Fruit fly (Drosophila melanogaster) whole organism, embryonic: ENCODE measurements around the gene CG13917.

Source experiments
- C15 ChIP-seq: fragments of 200-800 bp; sonication (Bioruptor generic); IDR thresholded peaks from 3 replicates; pipeline ENCODE4 v1.3.6; 2022; ENCODE audit warnings: missing biosample characterization, missing genetic modification characterization
- CG10209 ChIP-seq: fragments of 200-800 bp; sonication (Bioruptor generic); optimal IDR thresholded peaks from 3 replicates; lab custom pipeline; 2017; ENCODE audit warnings: missing biosample characterization, mild to moderate bottlenecking, missing genetic modification characterization, missing genetic modification reagents
- CG1024 ChIP-seq: fragments of 200-800 bp; sonication (Bioruptor generic); IDR thresholded peaks from 2 replicates; pipeline ENCODE4 v1.3.6; 2022; ENCODE audit warnings: missing biosample characterization, missing genetic modification characterization
- CG10321 ChIP-seq: fragments of 200-800 bp; sonication (Bioruptor generic); IDR thresholded peaks from 2 replicates; pipeline ENCODE4 v1.3.6; 2022; ENCODE audit warnings: missing biosample characterization, missing genetic modification characterization
- CG10431 ChIP-seq: fragments of 200-800 bp; sonication (Bioruptor generic); optimal IDR thresholded peaks from 3 replicates; lab custom pipeline; 2018; ENCODE audit warnings: missing biosample characterization, mild to moderate bottlenecking, missing genetic modification characterization
- CG10654 ChIP-seq: fragments of 200-800 bp; sonication (Bioruptor generic); optimal IDR thresholded peaks from 2 replicates; lab custom pipeline; 2016; ENCODE audit warnings: missing biosample characterization, missing genetic modification characterization
- CG11504 ChIP-seq: fragments of 200-800 bp; sonication (Bioruptor generic); optimal IDR thresholded peaks from 3 replicates; lab custom pipeline; 2019; ENCODE audit warnings: missing biosample characterization, mild to moderate bottlenecking, missing genetic modification characterization, moderate library complexity
- CG12391 ChIP-seq: fragments of 200-800 bp; sonication (Bioruptor generic); optimal IDR thresholded peaks from 3 replicates; lab custom pipeline; 2018; ENCODE audit warnings: missing biosample characterization, mild to moderate bottlenecking, missing genetic modification characterization, moderate library complexity
- CG12659 ChIP-seq: fragments of 200-800 bp; sonication (Bioruptor generic); optimal IDR thresholded peaks from 3 replicates; lab custom pipeline; 2017; ENCODE audit warnings: mild to moderate bottlenecking, missing biosample characterization, missing genetic modification reagents, missing genetic modification characterization
- CG13123 ChIP-seq: fragments of 200-800 bp; sonication (Bioruptor generic); optimal IDR thresholded peaks from 2 replicates; lab custom pipeline; 2016; ENCODE audit warnings: missing biosample characterization, missing genetic modification characterization
- CG13424 ChIP-seq: fragments of 200-800 bp; sonication (Bioruptor generic); optimal IDR thresholded peaks from 2 replicates; lab custom pipeline; 2019; ENCODE audit warnings: missing biosample characterization, mild to moderate bottlenecking, missing genetic modification characterization, moderate library complexity
- CG17328 ChIP-seq: fragments of 200-800 bp; sonication (Bioruptor generic); IDR thresholded peaks from 2 replicates; pipeline ENCODE4 v1.3.6; 2022; ENCODE audit warnings: missing biosample characterization, missing genetic modification characterization
- CG2120 ChIP-seq: fragments of 200-800 bp; sonication (Bioruptor generic); optimal IDR thresholded peaks from 3 replicates; lab custom pipeline; 2016; ENCODE audit warnings: missing biosample characterization, missing genetic modification characterization
- CG2889 ChIP-seq: fragments of 200-800 bp; sonication (Bioruptor generic); IDR thresholded peaks from 3 replicates; pipeline ENCODE4 v1.3.6; 2022; ENCODE audit warnings: missing biosample characterization, missing genetic modification characterization
- CG31365 ChIP-seq: fragments of 200-800 bp; sonication (Bioruptor generic); optimal IDR thresholded peaks from 2 replicates; lab custom pipeline; 2018; ENCODE audit warnings: missing biosample characterization, mild to moderate bottlenecking, missing genetic modification characterization
- CG3281 ChIP-seq: fragments of 200-800 bp; sonication (Bioruptor generic); optimal IDR thresholded peaks from 3 replicates; lab custom pipeline; 2017; ENCODE audit warnings: missing biosample characterization, mild to moderate bottlenecking, missing genetic modification characterization
- CG33557 ChIP-seq: fragments of 200-800 bp; sonication (Bioruptor generic); optimal IDR thresholded peaks from 2 replicates; lab custom pipeline; 2019; ENCODE audit warnings: missing biosample characterization, mild to moderate bottlenecking, missing genetic modification characterization, moderate library complexity
- CG4328 ChIP-seq: fragments of 200-800 bp; sonication (Bioruptor generic); optimal IDR thresholded peaks from 3 replicates; lab custom pipeline; 2017; ENCODE audit warnings: missing biosample characterization, missing genetic modification reagents, missing genetic modification characterization
- CG6254 ChIP-seq: fragments of 200-800 bp; sonication (Bioruptor generic); optimal IDR thresholded peaks from 3 replicates; lab custom pipeline; 2017; ENCODE audit warnings: mild to moderate bottlenecking, missing biosample characterization, missing genetic modification reagents, missing genetic modification characterization
- CG6272 ChIP-seq: fragments of 200-800 bp; sonication (Bioruptor generic); IDR thresholded peaks from 2 replicates; pipeline ENCODE4 v1.3.6; 2022; ENCODE audit warnings: missing biosample characterization, missing genetic modification characterization
- CG6689 ChIP-seq: fragments of 200-800 bp; sonication (Bioruptor generic); IDR thresholded peaks from 2 replicates; pipeline ENCODE4 v1.3.6; 2022; ENCODE audit warnings: missing biosample characterization, missing genetic modification characterization
- CG8290 ChIP-seq, 3 experiments: fragments of 200-800 bp; sonication (Bioruptor generic); optimal IDR thresholded peaks; 2 replicates each; lab custom pipeline; 2016 to 2019; ENCODE audit warnings: missing biosample characterization in 3 of 3, missing genetic modification characterization in 3 of 3, mild to moderate bottlenecking in 2 of 3, moderate library complexity in 1 of 3
- CG8359 ChIP-seq: fragments of 200-800 bp; sonication (Bioruptor generic); optimal IDR thresholded peaks from 2 replicates; lab custom pipeline; 2017; ENCODE audit warnings: missing biosample characterization, mild to moderate bottlenecking, missing genetic modification characterization, borderline replicate concordance
- CG8924 ChIP-seq: fragments of 200-800 bp; optimal IDR thresholded peaks from 3 replicates; lab custom pipeline; 2019; ENCODE audit warnings: missing biosample characterization, mild to moderate bottlenecking, missing genetic modification characterization, moderate library complexity
- CTCF ChIP-seq: fragments of 200-800 bp; sonication (Bioruptor generic); optimal IDR thresholded peaks from 2 replicates; lab custom pipeline; 2017; ENCODE audit warnings: missing biosample characterization, mild to moderate bottlenecking, missing genetic modification characterization, moderate library complexity
- Deaf1 ChIP-seq: fragments of 200-800 bp; optimal IDR thresholded peaks from 3 replicates; lab custom pipeline; 2019; ENCODE audit warnings: missing biosample characterization, mild to moderate bottlenecking, missing genetic modification characterization, moderate library complexity
- E2f2 ChIP-seq: fragments of 200-800 bp; sonication (Bioruptor generic); IDR thresholded peaks from 2 replicates; pipeline ENCODE4 v1.3.6; 2022; ENCODE audit warnings: missing biosample characterization, missing genetic modification characterization
- Elba2 ChIP-seq: fragments of 200-800 bp; sonication (Bioruptor generic); optimal IDR thresholded peaks from 3 replicates; lab custom pipeline; 2016; ENCODE audit warnings: missing biosample characterization, missing genetic modification characterization
- Ets65A ChIP-seq: fragments of 200-800 bp; sonication (Bioruptor generic); peaks from one replicate; lab custom pipeline; 2016; ENCODE audit warnings: missing biosample characterization, missing genetic modification characterization
- MTF-1 ChIP-seq: fragments of 200-800 bp; sonication (Bioruptor generic); optimal IDR thresholded peaks from 2 replicates; lab custom pipeline; 2018; ENCODE audit warnings: missing biosample characterization, mild to moderate bottlenecking, missing genetic modification characterization, borderline replicate concordance
- Mrtf ChIP-seq: fragments of 200-800 bp; sonication (Bioruptor generic); IDR thresholded peaks from 3 replicates; pipeline ENCODE4 v1.3.6; 2022; ENCODE audit warnings: missing biosample characterization, missing genetic modification characterization
- NK7.1 ChIP-seq: fragments of 200-800 bp; sonication (Bioruptor generic); optimal IDR thresholded peaks from 3 replicates; lab custom pipeline; 2016; ENCODE audit warnings: missing biosample characterization, missing genetic modification characterization
- Side ChIP-seq: fragments of 200-800 bp; sonication (Bioruptor generic); optimal IDR thresholded peaks from 2 replicates; lab custom pipeline; 2016; ENCODE audit warnings: missing biosample characterization, missing genetic modification characterization
- Sin3A ChIP-seq: fragments of >200 bp; optimal IDR thresholded peaks from 2 replicates; lab custom pipeline; 2018
- Usf ChIP-seq: fragments of 200-800 bp; sonication (Bioruptor generic); optimal IDR thresholded peaks from 2 replicates; lab custom pipeline; 2017; ENCODE audit warnings: missing genotype, missing biosample characterization, missing genetic modification characterization
- ato ChIP-seq: fragments of 200-800 bp; sonication (Bioruptor generic); IDR thresholded peaks from 2 replicates; pipeline ENCODE4 v1.3.6; 2022; ENCODE audit warnings: missing biosample characterization, missing genetic modification characterization; ENCODE audit not compliant: partially characterized antibody
- corto ChIP-seq: fragments of 200-800 bp; sonication (Bioruptor generic); optimal IDR thresholded peaks from 2 replicates; lab custom pipeline; 2016; ENCODE audit warnings: missing biosample characterization, mild to moderate bottlenecking, missing genetic modification characterization, moderate library complexity
- gsb ChIP-seq: fragments of 200-800 bp; sonication (Bioruptor generic); IDR thresholded peaks from 2 replicates; pipeline ENCODE4 v1.3.6; 2022; ENCODE audit warnings: missing biosample characterization, missing genetic modification characterization
- gt ChIP-seq: fragments of 200-800 bp; sonication (Bioruptor generic); IDR thresholded peaks from 2 replicates; pipeline ENCODE4 v1.3.6; 2022; ENCODE audit warnings: missing biosample characterization, missing genetic modification characterization
- ham ChIP-seq: fragments of 200-800 bp; sonication (Bioruptor generic); IDR thresholded peaks from 2 replicates; pipeline ENCODE4 v1.3.6; 2022; ENCODE audit warnings: missing biosample characterization, missing genetic modification characterization
- insv ChIP-seq, 2 experiments: fragments of 200-800 bp; sonication (Bioruptor generic); optimal IDR thresholded peaks; 3 replicates each; lab custom pipeline; 2016 to 2018; ENCODE audit warnings: missing biosample characterization in 2 of 2, missing genetic modification characterization in 2 of 2
- lbe ChIP-seq: fragments of 200-800 bp; sonication (Bioruptor generic); optimal IDR thresholded peaks from 2 replicates; lab custom pipeline; 2016; ENCODE audit warnings: missing biosample characterization, mild to moderate bottlenecking, missing genetic modification characterization
- luna ChIP-seq: fragments of 200-800 bp; sonication (Bioruptor generic); optimal IDR thresholded peaks from 2 replicates; lab custom pipeline; 2016; ENCODE audit warnings: missing biosample characterization, missing genetic modification characterization
- nau ChIP-seq: fragments of 200-800 bp; sonication (Bioruptor generic); optimal IDR thresholded peaks from 3 replicates; lab custom pipeline; 2017; ENCODE audit warnings: missing biosample characterization, mild to moderate bottlenecking, missing genetic modification characterization, missing genetic modification reagents
- pnt ChIP-seq: fragments of 200-800 bp; sonication (Bioruptor generic); optimal IDR thresholded peaks from 3 replicates; lab custom pipeline; 2016; ENCODE audit warnings: missing biosample characterization, missing genetic modification characterization
- ranshi ChIP-seq: fragments of 200-800 bp; sonication (Bioruptor generic); IDR thresholded peaks from 2 replicates; pipeline ENCODE4 v1.3.6; 2022; ENCODE audit warnings: missing biosample characterization, missing genetic modification characterization
- salm ChIP-seq: fragments of 200-800 bp; sonication (Bioruptor generic); optimal IDR thresholded peaks from 2 replicates; lab custom pipeline; 2018; ENCODE audit warnings: missing biosample characterization, mild to moderate bottlenecking, missing genetic modification characterization
- so ChIP-seq: fragments of 200-800 bp; sonication (Bioruptor generic); IDR thresholded peaks from 3 replicates; pipeline ENCODE4 v1.3.6; 2022; ENCODE audit warnings: missing biosample characterization, missing genetic modification characterization
- toy ChIP-seq: fragments of 200-800 bp; sonication (Bioruptor generic); IDR thresholded peaks from 2 replicates; pipeline ENCODE4 v1.3.6; 2022; ENCODE audit warnings: missing biosample characterization, missing genetic modification characterization
- vvl ChIP-seq: fragments of 200-800 bp; sonication (Bioruptor generic); IDR thresholded peaks from 2 replicates; pipeline ENCODE4 v1.3.6; 2022; ENCODE audit warnings: missing biosample characterization, missing genetic modification characterization
- zfh2 ChIP-seq: fragments of 200-800 bp; sonication (Bioruptor generic); optimal IDR thresholded peaks from 2 replicates; lab custom pipeline; 2016; ENCODE audit warnings: missing biosample characterization, missing genetic modification characterization

Gene CG13917

DNA sequence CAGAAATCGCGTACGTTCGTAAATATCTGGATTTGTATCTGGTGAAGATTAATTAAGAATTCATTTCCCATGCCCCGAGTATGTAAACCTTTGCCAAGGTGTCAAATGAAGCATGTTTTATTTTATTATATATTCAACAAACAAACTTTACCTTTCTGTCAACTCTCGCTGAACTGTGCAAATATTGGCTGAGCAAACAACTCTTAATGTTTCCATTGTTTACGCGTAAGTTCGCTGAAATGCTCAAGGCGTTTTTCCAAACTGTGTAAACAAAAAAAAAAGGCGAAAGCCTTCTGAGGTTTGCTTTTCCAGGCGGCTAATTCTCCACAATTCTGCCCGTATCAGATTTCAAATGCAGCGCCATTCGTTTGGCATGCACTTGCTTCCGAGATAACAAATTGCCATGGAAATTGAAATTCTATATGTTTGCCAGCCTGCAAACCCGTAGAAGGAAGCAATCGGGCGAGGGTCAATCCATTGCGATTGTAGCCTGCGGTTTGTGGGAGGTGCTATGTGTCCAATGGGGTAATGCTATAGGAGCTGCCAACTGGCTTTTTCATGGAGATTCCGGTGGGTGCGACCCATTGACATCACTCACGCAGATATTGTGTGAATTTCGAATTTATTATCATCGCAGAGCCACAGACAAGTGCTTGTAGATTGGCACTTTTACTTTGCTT lies 15.3 kb downstream of the CG13917 start (continued):
- TF ChIP-seq CG10321 (GFP tag; lab: Robert Waterston, UW): 0 out of 2 replicates have a peak, but pooled peaks have one; percentile 26
- TF ChIP-seq CG6272 (GFP tag; lab: Robert Waterston, UW): no peak
- TF ChIP-seq CTCF (GFP tag; lab: Kevin White, UChicago): no peak
- peak; percentile 66; the same call in 1 of the 3 replicates for TF ChIP-seq so (GFP tag; lab: Robert Waterston, UW)
- TF ChIP-seq C15: peak; percentile 45; the same call in 1 of the 3 replicates
- peak; percentile 66 for TF ChIP-seq luna (GFP tag; lab: Kevin White, UChicago)
- TF ChIP-seq CG31365: peak; percentile 79
- TF ChIP-seq CG12391 (tag; lab: Kevin White, UChicago): peak; percentile 28
- no peak for TF ChIP-seq Sin3A
- peak; percentile 99 for TF ChIP-seq lbe
- no peak for TF ChIP-seq CG1024 (GFP tag; lab: Robert Waterston, UW)
- peak; percentile 27 for TF ChIP-seq salm (tag; lab: Kevin White, UChicago)
- TF ChIP-seq Usf (GFP tag; lab: Kevin White, UChicago): peak; percentile 14
- peak; percentile 86 for TF ChIP-seq CG2120 (GFP tag; lab: Kevin White, UChicago)
- TF ChIP-seq CG3281 (GFP tag; lab: Kevin White, UChicago): peak; percentile 93
- peak; percentile 86 for TF ChIP-seq MTF-1
- TF ChIP-seq Ets65A (GFP tag; lab: Kevin White, UChicago): no peak
- peak; percentile 62 for TF ChIP-seq corto (GFP tag; lab: Kevin White, UChicago)
- no peak for TF ChIP-seq nau
- no peak for TF ChIP-seq CG11504 (tag; lab: Kevin White, UChicago)
- TF ChIP-seq CG4328 (GFP tag; lab: Kevin White, UChicago): peak; percentile 66
- peak; percentile 31; the same call in 1 of the 3 replicates for TF ChIP-seq CG2889 (GFP tag; lab: Robert Waterston, UW)
- TF ChIP-seq CG6689 (GFP tag; lab: Robert Waterston, UW): peak; percentile 36; the same call in 1 of the 2 replicates
- no peak for TF ChIP-seq ham (GFP tag; lab: Robert Waterston, UW)
- TF ChIP-seq zfh2 (GFP tag; lab: Kevin White, UChicago): peak; percentile 57
- peak; percentile 0 for TF ChIP-seq CG8924 (tag; lab: Kevin White, UChicago)
- no peak for TF ChIP-seq Deaf1 (tag; lab: Kevin White, UChicago)
- no peak for TF ChIP-seq CG17328
- peak; percentile 35; the same call in 1 of the 2 replicates for TF ChIP-seq E2f2
- no peak for TF ChIP-seq CG10431
- TF ChIP-seq pnt (GFP tag; lab: Kevin White, UChicago): peak; percentile 1
- peak; percentile 80 for TF ChIP-seq CG12659 (GFP tag; lab: Kevin White, UChicago)
- no peak for TF ChIP-seq ato (GFP tag; lab: Robert Waterston, UW)
- TF ChIP-seq CG10654 (GFP tag; lab: Kevin White, UChicago): peak; percentile 58
- TF ChIP-seq NK7.1: peak; percentile 64
- peak; percentile 82 for TF ChIP-seq CG10209 (GFP tag; lab: Kevin White, UChicago)
- peak; percentile 52; the same call in 1 of the 2 replicates for TF ChIP-seq gsb (GFP tag; lab: Robert Waterston, UW)
- peak; percentile 55; the same call in 1 of the 2 replicates for TF ChIP-seq ranshi

DNA sequence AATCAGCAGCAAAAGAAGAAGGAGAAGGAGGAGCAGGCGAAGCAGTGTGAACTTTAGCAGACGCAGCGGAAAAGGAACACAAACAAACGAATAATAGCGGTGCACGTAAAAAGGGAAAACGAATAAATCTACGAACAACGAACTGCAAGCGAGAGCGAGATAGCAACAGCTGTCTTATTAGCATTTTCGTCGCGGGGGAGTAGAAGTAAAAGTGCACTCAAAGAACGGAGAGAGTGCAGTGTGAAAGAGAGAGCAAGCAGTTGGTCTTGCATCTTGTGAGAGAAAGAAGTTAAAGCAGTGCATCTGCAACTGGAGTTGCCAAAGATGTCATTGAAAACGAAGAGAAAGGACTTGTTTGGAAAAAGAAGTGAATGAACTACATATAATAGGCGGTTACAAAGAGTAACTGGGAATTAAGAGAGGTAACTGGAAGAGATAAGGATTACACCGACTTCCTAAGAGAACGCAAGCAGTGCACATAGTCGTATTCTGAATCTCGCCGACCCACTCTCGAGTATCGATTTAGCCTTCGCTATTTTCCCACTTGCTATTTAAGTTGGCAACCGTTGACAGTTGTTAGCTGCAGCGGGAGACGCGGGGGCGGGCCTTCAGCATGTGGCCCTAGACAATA lies 16.4 kb downstream of the CG13917 start:
- TF ChIP-seq CG13424 (tag; lab: Kevin White, UChicago): no peak
- peak; percentile 7 for TF ChIP-seq CG33557
- TF ChIP-seq vvl (GFP tag; lab: Robert Waterston, UW): peak; percentile 72
- no peak for TF ChIP-seq CG8359 (GFP tag; lab: Kevin White, UChicago)
- no peak for TF ChIP-seq Side
- TF ChIP-seq gt (GFP tag; lab: Robert Waterston, UW): no peak
- no peak for TF ChIP-seq Mrtf (GFP tag; lab: Robert Waterston, UW)
- peak in 1 of 2 experiments; percentile 92 for TF ChIP-seq insv (GFP tag; optimal IDR thresholded peaks at IDR 0.05; lab: Kevin White, UChicago)
- no peak for TF ChIP-seq toy
- peak; percentile 73 for TF ChIP-seq Ets65A (GFP tag; lab: Kevin White, UChicago)
- TF ChIP-seq CG13123: no peak
- no peak for TF ChIP-seq CG8290 (GFP tag; optimal IDR thresholded peaks at IDR 0.05; lab: Kevin White, UChicago)
- peak in 1 of 2 experiments; percentile 78 for TF ChIP-seq CG8290 (tag; optimal IDR thresholded peaks at IDR 0.05; lab: Kevin White, UChicago)
- TF ChIP-seq CG6254 (GFP tag; lab: Kevin White, UChicago): no peak
- peak; percentile 87 for TF ChIP-seq Elba2 (GFP tag; lab: Kevin White, UChicago)
